Worm (Caenorhabditis elegans) whole organism, L3 larva: ENCODE data around the gene fbxa-185.

Experiments used
- R02D3.7 ChIP-seq: fragments of 150-350 bp; optimal IDR thresholded peaks from 2 replicates; lab custom pipeline; 2014; ENCODE audit warnings: missing biosample characterization, missing genetic modification characterization
- aly-2 ChIP-seq: fragments of 150-350 bp; optimal IDR thresholded peaks from 2 replicates; lab custom pipeline; 2014; ENCODE audit warnings: missing biosample characterization, missing genetic modification characterization
- ama-1 ChIP-seq: fragments of 150-350 bp; optimal IDR thresholded peaks from 2 replicates; lab custom pipeline; 2018
- ceh-16 ChIP-seq: sonication (generic microtip); optimal IDR thresholded peaks from 2 replicates; lab custom pipeline; 2017; ENCODE audit warnings: missing biosample characterization, missing genetic modification characterization
- ceh-28 ChIP-seq: fragments of 150-350 bp; optimal IDR thresholded peaks from 2 replicates; lab custom pipeline; 2014; ENCODE audit warnings: missing biosample characterization, missing genetic modification reagents, missing genetic modification characterization
- ceh-82 ChIP-seq: fragments of 150-350 bp; optimal IDR thresholded peaks from 2 replicates; lab custom pipeline; 2014; ENCODE audit warnings: missing biosample characterization, missing genetic modification characterization
- ceh-9 ChIP-seq: sonication (generic microtip); optimal IDR thresholded peaks from 2 replicates; lab custom pipeline; 2018; ENCODE audit warnings: missing biosample characterization, missing genetic modification characterization
- daf-12 ChIP-seq: fragments of 150-350 bp; optimal IDR thresholded peaks from 2 replicates; lab custom pipeline; 2014; ENCODE audit warnings: missing biosample characterization, missing genetic modification reagents, missing genetic modification characterization
- egl-27 ChIP-seq: sonication (generic microtip); optimal IDR thresholded peaks from 4 replicates; lab custom pipeline; 2017; ENCODE audit warnings: missing biosample characterization, missing genetic modification reagents, missing genetic modification characterization
- egl-5 ChIP-seq: fragments of 150-350 bp; optimal IDR thresholded peaks from 2 replicates; lab custom pipeline; 2017; ENCODE audit warnings: missing biosample characterization, missing genetic modification reagents, missing genetic modification characterization, inconsistent platforms
- elt-1 ChIP-seq: fragments of 150-350 bp; optimal IDR thresholded peaks from 2 replicates; lab custom pipeline; 2014; ENCODE audit warnings: missing biosample characterization, missing genetic modification characterization
- elt-2 ChIP-seq: sonication (generic microtip); optimal IDR thresholded peaks from 2 replicates; lab custom pipeline; 2016; ENCODE audit warnings: missing genetic modification reagents, mild to moderate bottlenecking, missing genetic modification characterization, missing compliant biosample characterization
- elt-3 ChIP-seq, 3 experiments: fragments of 150-350 bp in 1 of 3; sonication (generic microtip) in 2 of 3; optimal IDR thresholded peaks; 2 replicates in 2 of 3; 4 replicates in 1 of 3; lab custom pipeline; 2014 to 2017; ENCODE audit warnings: missing biosample characterization in 3 of 3, missing genetic modification characterization in 3 of 3
- fkh-10 ChIP-seq: sonication (generic microtip); optimal IDR thresholded peaks from 2 replicates; lab custom pipeline; 2017; ENCODE audit warnings: missing biosample characterization, missing genetic modification reagents, missing genetic modification characterization
- fkh-2 ChIP-seq: fragments of 150-350 bp; optimal IDR thresholded peaks from 2 replicates; lab custom pipeline; 2014; ENCODE audit warnings: missing biosample characterization, missing genetic modification reagents, missing genetic modification characterization
- fos-1 ChIP-seq: fragments of 150-350 bp; optimal IDR thresholded peaks from 2 replicates; lab custom pipeline; 2014; ENCODE audit warnings: missing biosample characterization, missing genetic modification characterization
- hmg-11 ChIP-seq: sonication (generic microtip); optimal IDR thresholded peaks from 2 replicates; lab custom pipeline; 2016; ENCODE audit warnings: missing genetic modification characterization, missing compliant biosample characterization
- lin-39 ChIP-seq: fragments of 150-350 bp; optimal IDR thresholded peaks from 2 replicates; lab custom pipeline; 2018; ENCODE audit warnings: missing biosample characterization, missing genetic modification reagents, missing genetic modification characterization
- lsy-12 ChIP-seq: sonication (generic microtip); optimal IDR thresholded peaks from 2 replicates; lab custom pipeline; 2016; ENCODE audit warnings: mild to moderate bottlenecking, missing genetic modification characterization, missing compliant biosample characterization
- mml-1 ChIP-seq: fragments of 150-350 bp; sonication (generic microtip); optimal IDR thresholded peaks from 3 replicates; lab custom pipeline; 2014; ENCODE audit warnings: missing biosample characterization, missing genetic modification characterization
- nfya-1 ChIP-seq: sonication (generic microtip); optimal IDR thresholded peaks from 2 replicates; lab custom pipeline; 2017; ENCODE audit warnings: missing genetic modification characterization, mild to moderate bottlenecking, missing compliant biosample characterization, antibody characterized with exemption, moderate library complexity; ENCODE audit not compliant: insufficient read depth
- nhr-11 ChIP-seq: fragments of 150-350 bp; optimal IDR thresholded peaks from 2 replicates; lab custom pipeline; 2014; ENCODE audit warnings: missing biosample characterization, missing genetic modification characterization
- nhr-12 ChIP-seq: fragments of 150-350 bp; optimal IDR thresholded peaks from 2 replicates; lab custom pipeline; 2014; ENCODE audit warnings: missing biosample characterization, missing genetic modification characterization
- nhr-23 ChIP-seq: fragments of 150-350 bp; optimal IDR thresholded peaks from 2 replicates; lab custom pipeline; 2014; ENCODE audit warnings: missing biosample characterization, missing genetic modification reagents, missing genetic modification characterization
- nhr-237 ChIP-seq: fragments of 150-350 bp; optimal IDR thresholded peaks from 2 replicates; lab custom pipeline; 2014; ENCODE audit warnings: missing biosample characterization, missing genetic modification characterization
- nhr-25 ChIP-seq: sonication (generic microtip); optimal IDR thresholded peaks from 2 replicates; lab custom pipeline; 2017; ENCODE audit warnings: missing biosample characterization, missing genetic modification characterization
- nhr-28 ChIP-seq: fragments of 150-350 bp; optimal IDR thresholded peaks from 2 replicates; lab custom pipeline; 2014; ENCODE audit warnings: missing biosample characterization, missing genetic modification characterization
- nhr-43 ChIP-seq: sonication (generic microtip); optimal IDR thresholded peaks from 2 replicates; lab custom pipeline; 2016; ENCODE audit warnings: mild to moderate bottlenecking, missing genetic modification characterization, missing compliant biosample characterization; ENCODE audit not compliant: poor library complexity, severe bottlenecking
- nhr-67 ChIP-seq: fragments of 150-350 bp; optimal IDR thresholded peaks from 2 replicates; lab custom pipeline; 2014; ENCODE audit warnings: missing biosample characterization, missing genetic modification characterization
- nhr-76 ChIP-seq: fragments of 150-350 bp; sonication (generic microtip); optimal IDR thresholded peaks from 5 replicates; lab custom pipeline; 2014; ENCODE audit warnings: missing biosample characterization, missing genetic modification characterization
- nhr-77 ChIP-seq: fragments of 150-350 bp; optimal IDR thresholded peaks from 2 replicates; lab custom pipeline; 2014; ENCODE audit warnings: missing biosample characterization, missing genetic modification characterization
- pha-4 ChIP-seq: fragments of 150-350 bp; optimal IDR thresholded peaks from 2 replicates; lab custom pipeline; 2014; ENCODE audit warnings: missing biosample characterization, missing genetic modification reagents, missing genetic modification characterization
- pqm-1 ChIP-seq: fragments of 150-350 bp; optimal IDR thresholded peaks from 2 replicates; lab custom pipeline; 2017; ENCODE audit warnings: missing biosample characterization, missing genetic modification characterization, inconsistent platforms
- sea-2 ChIP-seq: fragments of 150-350 bp; sonication (generic microtip); optimal IDR thresholded peaks from 4 replicates; lab custom pipeline; 2014; ENCODE audit warnings: missing biosample characterization, missing genetic modification reagents, missing genetic modification characterization
- skn-1 ChIP-seq: fragments of 150-350 bp; optimal IDR thresholded peaks from 2 replicates; lab custom pipeline; 2014; ENCODE audit warnings: missing biosample characterization, missing genetic modification characterization
- snpc-4 ChIP-seq: fragments of 150-350 bp; optimal IDR thresholded peaks from 2 replicates; lab custom pipeline; 2014; ENCODE audit warnings: missing biosample characterization, missing genetic modification characterization
- unc-39 ChIP-seq: sonication (generic microtip); optimal IDR thresholded peaks from 4 replicates; lab custom pipeline; 2017; ENCODE audit warnings: missing biosample characterization, missing genetic modification characterization
- unc-62 ChIP-seq: fragments of 150-350 bp; sonication (generic microtip); optimal IDR thresholded peaks from 4 replicates; lab custom pipeline; 2014; ENCODE audit warnings: missing biosample characterization, missing genetic modification reagents, missing genetic modification characterization
- zag-1 ChIP-seq: fragments of 150-350 bp; optimal IDR thresholded peaks from 2 replicates; lab custom pipeline; 2014; ENCODE audit warnings: missing biosample characterization, missing genetic modification characterization
- ztf-11 ChIP-seq: fragments of 150-350 bp; optimal IDR thresholded peaks from 2 replicates; lab custom pipeline; 2014; ENCODE audit warnings: missing biosample characterization, missing genetic modification characterization

Gene fbxa-185

ce11 chrV:17331340-17331739, at the start of gene fbxa-185:
fbxa-185 (plus strand) TSS chrV:17331640.
- TF ChIP-seq fkh-10 (GFP tag; lab: Kevin White, UChicago) (no peak), lin-39 (tag; lab: Kevin White, UChicago) (no peak), fkh-2 (tag; lab: Kevin White, UChicago) (no peak), skn-1 (no peak), elt-3 (tag; optimal IDR thresholded peaks at IDR 0.05; lab: Kevin White, UChicago) (no peak), ztf-11 (tag; lab: Kevin White, UChicago) (no peak), nfya-1 (tag; lab: Kevin White, UChicago) (no peak), elt-2 (tag; lab: Kevin White, UChicago) (no peak), R02D3.7 (tag; lab: Kevin White, UChicago) (no peak), nhr-12 (tag; lab: Kevin White, UChicago) (no peak), pqm-1 (tag; lab: Kevin White, UChicago) (no peak), nhr-23 (no peak), elt-1 (tag; lab: Kevin White, UChicago) (no peak), unc-62 (GFP tag; lab: Kevin White, UChicago) (no peak), mml-1 (tag; lab: Kevin White, UChicago) (no peak), nhr-67 (no peak), nhr-43 (tag; lab: Kevin White, UChicago) (no peak), zag-1 (no peak), nhr-77 (no peak), nhr-76 (tag; lab: Kevin White, UChicago) (no peak)

ce11 chrV:17284159-17284558, 47.3 kb upstream of the fbxa-185 start:
- no peak for TF ChIP-seq egl-27
- no peak for TF ChIP-seq fos-1 (tag; lab: Kevin White, UChicago)
- no peak for TF ChIP-seq nhr-77
- no peak for TF ChIP-seq mml-1 (tag; lab: Kevin White, UChicago)
- TF ChIP-seq unc-39 (tag; lab: Kevin White, UChicago) = no peak
- no peak for TF ChIP-seq sea-2 (GFP tag; lab: Kevin White, UChicago)
- no peak for TF ChIP-seq daf-12 (tag; lab: Kevin White, UChicago)
- no peak for TF ChIP-seq ceh-28 (tag; lab: Kevin White, UChicago)
- no peak for TF ChIP-seq zag-1
- TF ChIP-seq lsy-12 (tag; lab: Kevin White, UChicago) = no peak
- no peak for TF ChIP-seq ceh-16

ce11 chrV:17292740-17293139, 38.7 kb upstream of the fbxa-185 start:
- no peak for TF ChIP-seq pha-4
- no peak for TF ChIP-seq mml-1 (tag; lab: Kevin White, UChicago)
- TF ChIP-seq snpc-4 = no peak
- no peak for TF ChIP-seq ama-1 (lab: Kevin White, UChicago)
- no peak for TF ChIP-seq R02D3.7 (tag; lab: Kevin White, UChicago)
- TF ChIP-seq nhr-76 (tag; lab: Kevin White, UChicago) = no peak
- no peak for TF ChIP-seq hmg-11 (tag; lab: Kevin White, UChicago)
- no peak for TF ChIP-seq lsy-12 (tag; lab: Kevin White, UChicago)
- TF ChIP-seq unc-62 (GFP tag; lab: Kevin White, UChicago) = no peak
- TF ChIP-seq nhr-23 = no peak
- no peak for TF ChIP-seq nhr-43 (tag; lab: Kevin White, UChicago)

- TF ChIP-seq nhr-237 (no peak), aly-2 (tag; lab: Kevin White, UChicago) (no peak)
- TF ChIP-seq, all 47 proteins: peak for 0
These were observed 35.0 kb upstream of the fbxa-185 start for ce11 chrV:17296443-17296842.

- TF ChIP-seq nhr-28 = no peak
- no peak for TF ChIP-seq egl-5 (tag; lab: Kevin White, UChicago)
- no peak for TF ChIP-seq nhr-23
- no peak for TF ChIP-seq nhr-25
- TF ChIP-seq elt-1 (tag; lab: Kevin White, UChicago) = no peak
- no peak for TF ChIP-seq ceh-9
- no peak for TF ChIP-seq nhr-11 (tag; lab: Kevin White, UChicago)
- no peak for TF ChIP-seq ceh-82 (tag; lab: Kevin White, UChicago)
- TF ChIP-seq snpc-4 = no peak
- no peak for TF ChIP-seq fos-1 (tag; lab: Kevin White, UChicago)
- TF ChIP-seq lin-39 (tag; lab: Kevin White, UChicago) = no peak
- TF ChIP-seq hmg-11 (tag; lab: Kevin White, UChicago) = no peak
- no peak for TF ChIP-seq pqm-1 (tag; lab: Kevin White, UChicago)
These were observed 32.8 kb upstream of the fbxa-185 start for ce11 chrV:17298657-17299056.
